Worm (Caenorhabditis elegans) whole organism, young adult: ENCODE measurements around the gene Y32H12A.7.
A peak's percentile ranks its signal among the peaks of the same experiment; 100 is the strongest.

Experiments used
- B0261.1 ChIP-seq: sonication (generic microtip); optimal IDR thresholded peaks from 2 replicates; lab custom pipeline; 2016; ENCODE audit warnings: mild to moderate bottlenecking, missing genetic modification characterization, moderate library complexity, missing compliant biosample characterization
- B0336.3 ChIP-seq: fragments of 200-800 bp; sonication (Bioruptor generic); IDR thresholded peaks from 2 replicates; pipeline ENCODE4 v1.3.6; 2022; ENCODE audit warnings: missing genetic modification characterization, missing compliant biosample characterization
- F22D6.2 ChIP-seq: sonication (generic microtip); optimal IDR thresholded peaks from 2 replicates; lab custom pipeline; 2016; ENCODE audit warnings: mild to moderate bottlenecking, missing genetic modification characterization, missing compliant biosample characterization
- F39B2.1 ChIP-seq: fragments of 200-800 bp; sonication (Bioruptor generic); IDR thresholded peaks from 2 replicates; pipeline ENCODE4 v1.3.6; 2022; ENCODE audit warnings: missing genetic modification reagents, missing genetic modification characterization, missing compliant biosample characterization
- F52B5.7 ChIP-seq: sonication (generic microtip); optimal IDR thresholded peaks from 2 replicates; lab custom pipeline; 2016; ENCODE audit warnings: mild to moderate bottlenecking, missing genetic modification characterization, missing compliant biosample characterization
- F55B11.4 ChIP-seq: sonication (generic microtip); optimal IDR thresholded peaks from 2 replicates; lab custom pipeline; 2016; ENCODE audit warnings: missing compliant biosample characterization, missing genetic modification characterization, borderline replicate concordance; ENCODE audit not compliant: insufficient read depth
- K11D2.4 ChIP-seq: fragments of 200-800 bp; sonication (Bioruptor generic); IDR thresholded peaks from 2 replicates; pipeline ENCODE4 v1.3.6; 2022; ENCODE audit warnings: missing genetic modification reagents, missing genetic modification characterization, missing compliant biosample characterization
- athp-1 ChIP-seq: sonication (generic microtip); optimal IDR thresholded peaks from 2 replicates; lab custom pipeline; 2017; ENCODE audit warnings: mild to moderate bottlenecking, missing genetic modification characterization, missing compliant biosample characterization
- attf-5 ChIP-seq: fragments of 200-800 bp; sonication (Bioruptor generic); optimal IDR thresholded peaks from 2 replicates; lab custom pipeline; 2018; ENCODE audit warnings: mild to moderate bottlenecking, missing genetic modification characterization, missing compliant biosample characterization
- attf-6 ChIP-seq: fragments of 200-800 bp; sonication (Bioruptor generic); IDR thresholded peaks from 2 replicates; pipeline ENCODE4 v1.3.6; 2022; ENCODE audit warnings: missing genetic modification reagents, missing genetic modification characterization, missing compliant biosample characterization
- ccch-3 ChIP-seq: fragments of 200-800 bp; sonication (Bioruptor generic); optimal IDR thresholded peaks from 2 replicates; lab custom pipeline; 2018; ENCODE audit warnings: mild to moderate bottlenecking, missing genetic modification characterization, missing compliant biosample characterization
- cebp-2 ChIP-seq: fragments of 200-800 bp; sonication (Bioruptor generic); IDR thresholded peaks from 2 replicates; pipeline ENCODE4 v1.3.6; 2022; ENCODE audit warnings: missing genetic modification characterization, missing compliant biosample characterization
- ceh-100 ChIP-seq: fragments of 200-800 bp; sonication (Bioruptor generic); IDR thresholded peaks from 2 replicates; pipeline ENCODE4 v1.3.6; 2022; ENCODE audit warnings: missing genetic modification reagents, missing genetic modification characterization, missing compliant biosample characterization
- ceh-27 ChIP-seq: fragments of 200-800 bp; sonication (Bioruptor generic); optimal IDR thresholded peaks from 2 replicates; lab custom pipeline; 2018; ENCODE audit warnings: mild to moderate bottlenecking, missing genetic modification characterization, moderate library complexity, missing compliant biosample characterization
- ceh-58 ChIP-seq: fragments of 200-800 bp; sonication (Bioruptor generic); IDR thresholded peaks from 2 replicates; pipeline ENCODE4 v1.3.6; 2022; ENCODE audit warnings: missing genetic modification characterization, missing compliant biosample characterization
- dox-1 ChIP-seq: fragments of 200-800 bp; sonication (Bioruptor generic); IDR thresholded peaks from 2 replicates; pipeline ENCODE4 v1.3.6; 2022; ENCODE audit warnings: missing genetic modification reagents, missing genetic modification characterization, missing compliant biosample characterization
- dpl-1 ChIP-seq: fragments of 150-350 bp; optimal IDR thresholded peaks from 2 replicates; lab custom pipeline; 2014; ENCODE audit warnings: missing biosample characterization, missing genetic modification reagents, missing genetic modification characterization
- egl-44 ChIP-seq: fragments of 200-800 bp; sonication (Bioruptor generic); IDR thresholded peaks from 2 replicates; pipeline ENCODE4 v1.3.6; 2022; ENCODE audit warnings: missing genetic modification reagents, missing genetic modification characterization, missing compliant biosample characterization
- ekl-4 ChIP-seq: fragments of 200-800 bp; sonication (Bioruptor generic); IDR thresholded peaks from 2 replicates; pipeline ENCODE4 v1.3.6; 2022; ENCODE audit warnings: missing genetic modification reagents, missing genetic modification characterization, missing compliant biosample characterization
- ets-4 ChIP-seq: fragments of 200-800 bp; sonication (Bioruptor generic); optimal IDR thresholded peaks from 2 replicates; lab custom pipeline; 2018; ENCODE audit warnings: mild to moderate bottlenecking, missing genetic modification characterization, missing compliant biosample characterization
- fkh-3 ChIP-seq: sonication (generic microtip); optimal IDR thresholded peaks from 2 replicates; lab custom pipeline; 2016; ENCODE audit warnings: mild to moderate bottlenecking, missing genetic modification characterization, missing compliant biosample characterization
- him-1 ChIP-seq: sonication (generic microtip); optimal IDR thresholded peaks from 2 replicates; lab custom pipeline; 2016; ENCODE audit warnings: missing genotype, missing genetic modification reagents, missing genetic modification characterization, missing compliant biosample characterization
- hlh-26 ChIP-seq: fragments of 200-800 bp; sonication (Bioruptor generic); conservative IDR thresholded peaks from 2 replicates; pipeline ENCODE4 v1.3.6; 2022; ENCODE audit warnings: missing genetic modification reagents, missing genetic modification characterization, missing compliant biosample characterization
- hmg-1.2 ChIP-seq: fragments of 200-800 bp; sonication (Bioruptor generic); IDR thresholded peaks from 2 replicates; pipeline ENCODE4 v1.3.6; 2022; ENCODE audit warnings: missing genetic modification reagents, missing genetic modification characterization, missing compliant biosample characterization
- hsf-1 ChIP-seq: fragments of 200-800 bp; sonication (Bioruptor generic); IDR thresholded peaks from 2 replicates; pipeline ENCODE4 v1.3.6; 2022; ENCODE audit warnings: missing genetic modification reagents, missing genetic modification characterization, missing compliant biosample characterization
- let-607 ChIP-seq, 2 experiments: fragments of 200-800 bp in 1 of 2; sonication (Bioruptor generic) in 1 of 2; sonication (generic microtip) in 1 of 2; optimal IDR thresholded peaks; 2 replicates each; lab custom pipeline; 2016 to 2018; ENCODE audit warnings: mild to moderate bottlenecking in 2 of 2, missing compliant biosample characterization in 2 of 2, missing genetic modification characterization in 2 of 2, moderate library complexity in 2 of 2, missing genotype in 1 of 2
- lin-40 ChIP-seq: sonication (generic microtip); optimal IDR thresholded peaks from 2 replicates; lab custom pipeline; 2016; ENCODE audit warnings: missing genetic modification characterization, mild to moderate bottlenecking, missing compliant biosample characterization, missing genotype, missing genetic modification reagents
- madf-3 ChIP-seq: fragments of 200-800 bp; sonication (Bioruptor generic); IDR thresholded peaks from 2 replicates; pipeline ENCODE4 v1.3.6; 2022; ENCODE audit warnings: missing genetic modification reagents, missing genetic modification characterization, missing compliant biosample characterization
- mcd-1 ChIP-seq: fragments of 200-800 bp; sonication (Bioruptor generic); IDR thresholded peaks from 2 replicates; pipeline ENCODE4 v1.3.6; 2022; ENCODE audit warnings: missing genetic modification reagents, missing genetic modification characterization, missing compliant biosample characterization
- mel-28 ChIP-seq: sonication (generic microtip); optimal IDR thresholded peaks from 2 replicates; lab custom pipeline; 2016; ENCODE audit warnings: borderline replicate concordance, mild to moderate bottlenecking, missing genetic modification characterization, missing compliant biosample characterization
- nfya-1 ChIP-seq: sonication (generic microtip); optimal IDR thresholded peaks from 2 replicates; lab custom pipeline; 2017; ENCODE audit warnings: antibody characterized with exemption, missing compliant biosample characterization, missing genetic modification characterization, borderline replicate concordance; ENCODE audit not compliant: insufficient read depth
- nhr-179 ChIP-seq: sonication (generic microtip); optimal IDR thresholded peaks from 2 replicates; lab custom pipeline; 2016; ENCODE audit warnings: mild to moderate bottlenecking, missing genetic modification characterization, missing compliant biosample characterization
- nhr-80 ChIP-seq: sonication (generic microtip); optimal IDR thresholded peaks from 2 replicates; lab custom pipeline; 2016; ENCODE audit warnings: missing genetic modification characterization, missing compliant biosample characterization
- pbrm-1 ChIP-seq: fragments of 200-800 bp; sonication (Bioruptor generic); IDR thresholded peaks from 2 replicates; pipeline ENCODE4 v1.3.6; 2022; ENCODE audit warnings: missing genetic modification reagents, missing genetic modification characterization, missing compliant biosample characterization
- pha-4 ChIP-seq: fragments of 150-350 bp; sonication (generic microtip); optimal IDR thresholded peaks from 2 replicates; lab custom pipeline; 2014; ENCODE audit warnings: missing biosample characterization, missing genetic modification reagents, missing genetic modification characterization
- snpc-1.1 ChIP-seq: sonication (generic microtip); optimal IDR thresholded peaks from 2 replicates; lab custom pipeline; 2017; ENCODE audit warnings: missing genetic modification characterization, mild to moderate bottlenecking, missing compliant biosample characterization, antibody characterized with exemption, moderate library complexity, missing genotype, missing genetic modification reagents; ENCODE audit not compliant: insufficient read depth
- snpc-3.4 ChIP-seq: sonication (generic microtip); optimal IDR thresholded peaks from 2 replicates; lab custom pipeline; 2017; ENCODE audit warnings: missing genetic modification characterization, mild to moderate bottlenecking, missing compliant biosample characterization, antibody characterized with exemption, moderate library complexity, missing genotype, missing genetic modification reagents
- snpc-4 ChIP-seq, 5 experiments: fragments of 150-350 bp in 1 of 5; sonication (generic microtip) in 4 of 5; optimal IDR thresholded peaks; 2 replicates each; lab custom pipeline; 2014 to 2018; ENCODE audit warnings: missing genetic modification characterization in 5 of 5, missing biosample characterization in 3 of 5, antibody characterized with exemption in 2 of 5, mild to moderate bottlenecking in 2 of 5, missing compliant biosample characterization in 2 of 5, missing genotype in 2 of 5, moderate library complexity in 2 of 5, missing genetic modification reagents in 1 of 5
- somi-1 ChIP-seq: fragments of 200-800 bp; sonication (Bioruptor generic); optimal IDR thresholded peaks from 2 replicates; lab custom pipeline; 2018; ENCODE audit warnings: mild to moderate bottlenecking, missing genetic modification characterization, missing compliant biosample characterization
- tbp1 ChIP-seq: fragments of 200-800 bp; sonication (Bioruptor generic); optimal IDR thresholded peaks from 2 replicates; lab custom pipeline; 2018; ENCODE audit warnings: mild to moderate bottlenecking, missing genetic modification characterization, missing compliant biosample characterization
- tlf-1 ChIP-seq: fragments of 200-800 bp; sonication (Bioruptor generic); optimal IDR thresholded peaks from 2 replicates; lab custom pipeline; 2018; ENCODE audit warnings: mild to moderate bottlenecking, missing genetic modification characterization, missing compliant biosample characterization
- ztf-18 ChIP-seq: sonication (generic microtip); optimal IDR thresholded peaks from 2 replicates; lab custom pipeline; 2016; ENCODE audit warnings: missing genotype, mild to moderate bottlenecking, missing genetic modification characterization, missing compliant biosample characterization
- ztf-6 ChIP-seq: fragments of 200-800 bp; sonication (Bioruptor generic); IDR thresholded peaks from 2 replicates; pipeline ENCODE4 v1.3.6; 2022; ENCODE audit warnings: missing genetic modification reagents, missing genetic modification characterization, missing compliant biosample characterization

The Y32H12A.7 gene

ce11 chrIII:5380554-5380953 is 4.7 kb downstream of the Y32H12A.7 start (continued):
- TF ChIP-seq F22D6.2 (tag; lab: Kevin White, UChicago) (no peak), ztf-6 (GFP tag; lab: Robert Waterston, UW) (no peak), ceh-27 (no peak), cebp-2 (GFP tag; lab: Robert Waterston, UW) (no peak), F39B2.1 (GFP tag; lab: Robert Waterston, UW) (no peak), snpc-1.1 (tag; lab: Kevin White, UChicago) (no peak), pbrm-1 (GFP tag; lab: Robert Waterston, UW) (no peak), tlf-1 (GFP tag; lab: Kevin White, UChicago) (peak; percentile 22), ets-4 (GFP tag; lab: Kevin White, UChicago) (no peak), B0336.3 (no peak), hmg-1.2 (GFP tag; lab: Robert Waterston, UW) (no peak), hsf-1 (GFP tag; lab: Robert Waterston, UW) (no peak), let-607 (tag; optimal IDR thresholded peaks at IDR 0.05; lab: Kevin White, UChicago) (no peak), madf-3 (GFP tag; lab: Robert Waterston, UW) (no peak), dox-1 (GFP tag; lab: Robert Waterston, UW) (peak; percentile 42; the same call in 1 of the 2 replicates), fkh-3 (no peak), lin-40 (tag; lab: Kevin White, UChicago) (no peak), him-1 (tag; lab: Kevin White, UChicago) (peak; percentile 56), K11D2.4 (GFP tag; lab: Robert Waterston, UW) (no peak), tbp1 (GFP tag; lab: Kevin White, UChicago) (peak; percentile 23), dpl-1 (GFP tag; lab: Kevin White, UChicago) (no peak), ceh-58 (no peak), ztf-18 (tag; lab: Kevin White, UChicago) (no peak), snpc-4 (GFP tag; optimal IDR thresholded peaks at IDR 0.05; lab: Kevin White, UChicago) (no peak), snpc-4 (tag; optimal IDR thresholded peaks at IDR 0.05; lab: Kevin White, UChicago) (peak in 2 of 4 experiments; percentile 2 to 56), ccch-3 (GFP tag; lab: Kevin White, UChicago) (no peak), F55B11.4 (tag; lab: Kevin White, UChicago) (no peak), attf-6 (GFP tag; lab: Robert Waterston, UW) (no peak), ekl-4 (GFP tag; lab: Robert Waterston, UW) (peak; percentile 36; the same call in 1 of the 2 replicates), F52B5.7 (no peak), nhr-179 (no peak), nhr-80 (tag; lab: Kevin White, UChicago) (no peak), nfya-1 (tag; lab: Kevin White, UChicago) (no peak), hlh-26 (GFP tag; lab: Robert Waterston, UW) (no peak), athp-1 (tag; lab: Kevin White, UChicago) (peak; percentile 16)

- no peak for TF ChIP-seq mel-28 (tag; lab: Kevin White, UChicago)
- TF ChIP-seq somi-1 (GFP tag; lab: Kevin White, UChicago) = no peak
- TF ChIP-seq snpc-3.4 (tag; lab: Kevin White, UChicago) = no peak
- TF ChIP-seq nhr-80 (tag; lab: Kevin White, UChicago) = peak; percentile 38
- no peak for TF ChIP-seq B0261.1
- peak; percentile 56 for TF ChIP-seq mcd-1 (GFP tag; lab: Robert Waterston, UW)
- no peak for TF ChIP-seq lin-40 (tag; lab: Kevin White, UChicago)
- 0 out of 2 replicates have a peak, but pooled peaks have one; percentile 18 for TF ChIP-seq hmg-1.2 (GFP tag; lab: Robert Waterston, UW)
- TF ChIP-seq egl-44 (GFP tag; lab: Robert Waterston, UW) = no peak
- no peak for TF ChIP-seq ceh-100
- peak; percentile 11 for TF ChIP-seq pha-4
- TF ChIP-seq attf-5 (GFP tag; lab: Kevin White, UChicago) = peak; percentile 52
- TF ChIP-seq, all 124 proteins: peak for 5
These were observed 5.3 kb downstream of the Y32H12A.7 start, which contains the start of gene paqr-2 for ce11 chrIII:5379879-5380331. Gene paqr-2, minus strand, starts transcription at chrIII:5379929.
